Worm (Caenorhabditis elegans) whole organism, dauer: ENCODE measurements around the gene F17A9.4.

Experiments
- unc-62 ChIP-seq: sonication (generic microtip); optimal IDR thresholded peaks from 2 replicates; lab custom pipeline; 2017; ENCODE audit warnings: missing biosample characterization, missing genetic modification reagents, missing genetic modification characterization

Gene F17A9.4

DNA sequence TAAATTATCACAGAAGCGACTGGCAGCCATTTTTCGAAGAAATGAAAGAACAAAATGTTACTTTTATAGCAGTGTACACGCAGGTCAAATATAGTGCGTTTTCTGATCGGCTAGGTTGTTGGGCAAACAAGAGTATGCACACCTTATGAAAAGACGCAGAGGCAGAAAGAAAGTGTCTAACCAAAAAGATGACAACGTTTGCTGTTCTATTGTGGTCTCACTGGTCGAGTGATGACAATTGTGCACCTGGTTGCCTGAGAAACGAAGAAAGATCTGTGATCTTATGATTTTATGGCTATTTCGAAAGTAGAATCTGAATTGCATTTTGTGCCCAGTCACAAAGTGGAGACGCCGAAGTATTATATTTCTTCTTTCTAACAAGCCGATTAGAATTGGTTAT lies at the start of gene F17A9.4:
TSS of gene F17A9.4 (minus strand) at position 97 of the 400 bp plus-strand sequence.
- TF ChIP-seq unc-62 (GFP tag; lab: Kevin White, UChicago): no peak

DNA sequence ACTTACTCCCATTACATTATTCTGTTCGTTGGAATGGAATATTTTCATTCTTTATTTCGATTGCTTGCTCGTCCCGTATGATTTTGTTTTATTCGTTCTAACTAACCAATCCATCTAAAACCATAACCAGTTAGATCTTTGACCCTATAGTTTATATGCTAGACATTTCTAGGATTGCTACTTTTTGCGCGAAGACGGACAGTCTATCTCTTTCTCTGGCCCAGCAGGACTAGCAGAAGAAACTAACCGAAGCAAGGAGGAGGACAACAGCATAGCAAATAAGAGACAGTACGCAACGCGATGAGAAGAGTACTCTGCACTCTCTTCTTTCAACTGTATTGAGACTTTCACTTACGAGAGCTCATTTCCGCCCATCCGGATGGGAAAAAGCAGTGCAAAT lies 27.7 kb upstream of the F17A9.4 start:
- TF ChIP-seq unc-62 (GFP tag; lab: Kevin White, UChicago): no peak

DNA sequence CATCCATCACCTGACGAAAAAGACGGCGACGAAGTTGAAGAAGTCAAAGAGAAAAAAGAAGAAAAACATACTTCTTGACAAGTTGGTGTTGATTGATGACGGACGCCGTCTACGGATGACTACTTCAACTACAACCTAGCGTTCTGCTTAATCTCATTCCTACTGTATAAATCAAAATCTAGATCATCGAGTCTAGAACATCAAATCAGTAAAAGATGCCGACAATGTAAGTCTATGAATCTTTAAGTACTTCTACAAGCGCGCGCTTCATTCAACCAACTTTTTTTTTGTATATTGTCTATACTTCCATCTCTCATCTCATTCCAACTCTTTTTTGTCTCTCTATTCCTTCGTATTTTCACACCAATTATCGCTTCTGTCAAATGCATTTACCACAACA lies 25.0 kb upstream of the F17A9.4 start:
- no peak for TF ChIP-seq unc-62 (GFP tag; lab: Kevin White, UChicago)

DNA sequence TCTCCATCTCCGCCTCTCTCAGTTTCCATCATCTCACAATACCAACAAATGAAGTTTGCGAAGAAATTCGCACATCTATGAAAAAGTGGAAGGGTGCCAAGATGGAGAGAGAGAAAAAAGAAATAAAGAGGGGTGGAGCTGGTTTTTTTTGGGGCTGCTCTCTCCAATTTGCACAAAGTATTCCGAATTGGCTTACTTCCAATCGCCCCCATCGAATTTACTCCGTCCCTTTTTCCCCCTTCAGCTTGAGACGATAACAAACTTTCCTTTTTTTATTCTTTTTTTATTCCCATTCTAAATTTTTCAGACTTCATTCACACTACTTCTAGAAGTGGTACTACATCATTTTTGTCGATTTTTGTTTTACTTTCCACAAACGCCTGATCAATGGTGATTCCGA lies 20.7 kb upstream of the F17A9.4 start, which contains the start of gene exp-2:
TSS of gene exp-2 (plus strand) at position 301 of the 400 bp plus-strand sequence.
- TF ChIP-seq unc-62 (GFP tag; lab: Kevin White, UChicago): no peak

DNA sequence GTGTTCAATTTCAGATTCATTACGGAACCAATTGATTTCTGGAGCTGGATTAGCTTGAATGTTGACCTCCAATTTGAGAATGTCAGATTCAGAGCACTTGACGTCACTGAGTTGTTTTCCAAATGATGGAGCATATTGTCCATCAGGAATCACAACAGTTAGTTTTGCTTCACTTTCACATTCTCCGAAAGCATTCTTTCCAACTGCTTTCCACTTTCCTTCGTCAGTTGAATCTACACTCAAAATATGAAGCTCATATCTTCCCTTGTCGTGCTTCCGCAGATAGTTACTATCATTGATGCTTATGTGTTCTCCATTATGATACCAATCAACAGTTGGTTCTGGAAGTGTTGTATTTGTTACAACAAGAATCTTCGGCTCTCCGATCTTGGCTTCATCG lies 17.9 kb upstream of the F17A9.4 start:
- TF ChIP-seq unc-62 (GFP tag; lab: Kevin White, UChicago): no peak

DNA sequence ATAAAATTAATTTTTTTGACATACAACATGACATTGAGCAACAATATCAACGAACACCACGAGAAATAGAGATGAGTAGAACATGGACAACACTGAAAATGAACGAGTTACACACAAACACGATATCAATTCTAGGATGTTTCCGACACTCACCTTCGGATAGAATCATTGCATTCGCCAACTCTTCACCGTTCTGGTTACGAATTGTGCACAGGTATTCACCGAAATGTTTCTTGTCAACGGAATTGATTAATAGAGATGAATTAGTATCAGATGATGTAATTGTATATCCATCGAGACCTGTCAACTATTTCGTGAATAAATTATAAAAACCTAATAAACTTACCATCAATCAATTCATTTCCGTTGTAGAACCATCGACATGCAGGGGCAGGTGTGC lies 11.2 kb upstream of the F17A9.4 start:
- no peak for TF ChIP-seq unc-62 (GFP tag; lab: Kevin White, UChicago)

DNA sequence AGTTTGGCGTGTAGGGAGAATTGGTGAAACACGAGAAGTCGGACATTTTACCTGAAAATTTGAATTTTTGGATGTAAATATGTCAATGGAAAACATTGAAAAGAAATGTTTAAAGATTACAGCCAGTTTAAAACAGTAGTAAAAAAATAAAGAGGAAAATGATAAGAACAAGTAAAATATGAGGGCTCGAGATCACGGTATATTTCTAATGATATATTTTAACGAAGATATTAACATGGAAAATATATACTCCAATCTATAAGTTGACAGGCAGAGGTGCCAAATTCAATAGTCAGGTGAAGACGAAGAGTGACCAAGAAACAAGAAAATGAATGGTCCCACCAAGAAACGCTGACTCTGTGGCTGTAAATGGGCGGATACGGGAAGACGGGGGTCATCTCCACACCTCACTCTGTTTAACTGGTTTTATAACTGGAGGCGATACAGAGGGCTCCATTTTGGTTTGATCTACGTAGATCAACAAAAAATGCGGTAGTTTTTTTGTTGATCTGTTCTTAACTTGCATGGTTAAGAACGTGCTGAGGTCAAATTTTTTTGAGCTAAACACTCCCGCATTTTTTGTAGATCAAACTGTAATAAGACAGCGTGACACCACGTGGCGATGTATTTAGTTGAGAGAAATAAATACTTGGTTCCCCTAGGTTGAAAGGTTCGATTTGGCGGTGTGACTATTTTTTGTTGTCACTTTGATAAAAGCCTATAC lies 9.9 kb upstream of the F17A9.4 start, which contains the start of gene ceh-49:
TSS of gene ceh-49 (minus strand) at position 51 of the 724 bp plus-strand sequence.
- TF ChIP-seq unc-62 (GFP tag; lab: Kevin White, UChicago): no peak

DNA sequence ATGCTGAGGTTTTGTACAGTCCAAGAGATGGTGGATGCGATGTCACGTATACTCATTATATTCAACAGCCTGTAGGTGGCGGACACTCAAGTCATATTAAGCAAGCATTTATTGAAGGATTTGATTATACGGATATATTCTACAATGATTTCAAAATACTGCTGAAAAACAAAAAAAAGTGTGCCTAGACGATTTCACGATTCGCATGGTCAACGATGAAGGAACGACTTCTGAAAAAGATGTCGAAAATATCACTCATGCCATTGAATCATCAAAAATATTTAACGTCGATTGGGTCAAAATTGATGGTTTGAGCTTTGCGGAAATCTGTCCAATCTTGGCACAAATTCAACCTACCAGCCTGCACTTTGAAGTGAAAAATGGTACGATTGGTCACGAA lies 6.6 kb upstream of the F17A9.4 start:
- no peak for TF ChIP-seq unc-62 (GFP tag; lab: Kevin White, UChicago)

DNA sequence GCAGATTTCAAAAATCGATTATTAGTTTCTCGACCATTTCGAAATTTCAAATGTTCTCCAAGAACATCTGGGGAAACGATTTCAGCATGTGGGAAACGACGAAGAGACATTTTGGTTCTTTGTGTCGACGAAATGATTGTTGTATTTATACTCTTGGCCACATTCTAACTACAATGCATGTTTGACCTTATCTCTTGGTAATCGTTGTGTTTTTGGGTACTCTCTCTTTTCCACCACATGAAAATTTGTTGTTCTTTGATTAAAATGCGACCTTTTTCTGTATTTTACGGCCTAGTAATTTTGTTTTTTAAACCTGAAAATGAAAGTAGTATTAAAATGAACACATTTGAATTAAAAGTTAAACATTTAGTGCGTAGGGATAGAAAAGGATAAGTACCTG lies 2.4 kb upstream of the F17A9.4 start, which contains the start of gene F17A9.5:
TSS of gene F17A9.5 (minus strand) at position 175 of the 400 bp plus-strand sequence.
- TF ChIP-seq unc-62 (GFP tag; lab: Kevin White, UChicago): no peak

DNA sequence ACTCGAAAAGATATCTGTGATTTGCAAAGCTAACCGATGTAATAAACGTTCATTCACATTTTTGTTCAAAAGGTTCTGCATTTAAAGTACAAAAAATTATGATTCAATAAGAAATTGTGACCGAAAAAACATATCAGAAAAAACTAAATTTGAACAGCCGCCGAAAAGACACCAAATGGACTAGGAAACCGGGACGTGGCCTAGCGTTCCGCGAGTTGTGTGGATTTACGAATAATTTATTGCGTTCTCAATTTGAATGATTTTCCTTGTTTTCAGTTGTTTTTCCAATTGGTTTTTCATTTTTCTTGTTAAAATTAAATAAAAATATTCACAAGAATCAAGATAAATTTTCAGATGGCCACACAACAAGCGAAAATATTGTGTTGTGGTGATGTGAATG lies 3.0 kb downstream of the F17A9.4 start, which contains the start of gene cwf-19L1:
TSS of gene cwf-19L1 (plus strand) at position 355 of the 400 bp plus-strand sequence.
- TF ChIP-seq unc-62 (GFP tag; lab: Kevin White, UChicago): no peak

DNA sequence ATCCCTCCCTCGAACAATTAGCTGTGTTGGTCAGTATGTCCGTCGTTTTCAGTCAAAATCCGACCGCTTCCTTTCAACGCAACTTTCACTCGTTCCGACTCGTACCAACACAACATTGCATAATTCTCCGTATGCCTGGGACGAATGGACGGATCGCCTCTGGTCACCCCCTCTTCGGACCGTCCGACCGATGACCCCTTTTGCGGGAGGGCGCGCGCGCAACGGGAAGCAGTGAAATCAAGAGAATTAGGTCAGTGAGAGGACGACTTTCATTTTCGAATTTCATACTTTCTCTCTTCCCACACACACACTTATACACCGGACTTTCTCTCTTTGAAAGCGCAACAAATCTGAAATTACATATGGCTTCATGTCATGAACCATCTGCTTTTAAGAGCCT lies 5.1 kb downstream of the F17A9.4 start, which contains the start of gene atf-8:
TSS of gene atf-8 (plus strand) at position 234 of the 400 bp plus-strand sequence.
- TF ChIP-seq unc-62 (GFP tag; lab: Kevin White, UChicago): no peak

DNA sequence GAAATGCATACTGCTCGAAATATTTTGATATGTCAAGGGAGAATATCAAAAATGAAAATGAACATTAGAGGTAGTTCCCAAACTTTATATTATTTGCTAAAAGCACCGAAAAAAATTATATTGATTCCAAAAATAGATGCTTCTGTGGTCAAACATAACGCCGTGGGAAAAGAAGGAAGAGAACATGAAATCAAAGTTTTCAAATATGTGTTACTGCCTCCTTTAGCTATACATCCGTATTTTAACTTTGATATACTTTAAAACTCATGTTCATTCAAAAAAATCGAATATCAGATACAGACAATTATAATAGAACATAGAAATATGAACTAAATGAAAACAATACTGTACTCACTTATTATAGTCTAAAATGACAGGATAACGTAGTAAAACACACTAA lies 7.0 kb downstream of the F17A9.4 start, which contains the start of gene Y38A10A.11:
TSS of gene Y38A10A.11 (minus strand) at position 101 of the 400 bp plus-strand sequence.
- no peak for TF ChIP-seq unc-62 (GFP tag; lab: Kevin White, UChicago)

DNA sequence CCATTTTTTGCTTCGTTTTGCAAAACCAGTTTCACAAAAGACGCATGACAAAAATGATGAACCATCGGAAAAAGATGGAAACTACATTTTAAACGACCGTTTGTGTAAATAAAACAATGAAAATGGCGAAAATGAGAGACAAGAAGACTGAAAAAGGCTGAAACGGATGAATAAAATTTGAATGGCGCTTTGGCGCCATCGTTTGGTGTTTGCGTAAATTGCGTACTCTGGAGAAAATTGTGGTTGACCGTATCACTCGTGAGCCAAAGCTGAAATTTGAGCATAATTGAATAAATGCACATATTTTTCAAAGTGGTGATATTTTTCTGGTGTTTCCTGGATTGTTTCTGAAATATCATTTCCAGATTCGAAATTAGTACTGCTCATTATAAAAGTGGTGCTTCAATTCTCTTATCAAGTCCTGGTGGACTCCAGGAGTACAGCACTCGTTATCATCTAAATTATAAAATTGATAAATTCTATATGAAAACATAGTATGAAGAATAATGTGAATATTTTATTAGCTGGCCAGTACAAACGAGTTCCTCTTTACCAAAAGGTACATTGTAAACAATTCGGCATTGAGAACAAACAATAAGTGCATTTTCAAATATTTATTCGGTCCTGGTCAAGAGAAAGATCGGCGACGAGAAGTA lies 9.1 kb downstream of the F17A9.4 start:
- no peak for TF ChIP-seq unc-62 (GFP tag; lab: Kevin White, UChicago)

DNA sequence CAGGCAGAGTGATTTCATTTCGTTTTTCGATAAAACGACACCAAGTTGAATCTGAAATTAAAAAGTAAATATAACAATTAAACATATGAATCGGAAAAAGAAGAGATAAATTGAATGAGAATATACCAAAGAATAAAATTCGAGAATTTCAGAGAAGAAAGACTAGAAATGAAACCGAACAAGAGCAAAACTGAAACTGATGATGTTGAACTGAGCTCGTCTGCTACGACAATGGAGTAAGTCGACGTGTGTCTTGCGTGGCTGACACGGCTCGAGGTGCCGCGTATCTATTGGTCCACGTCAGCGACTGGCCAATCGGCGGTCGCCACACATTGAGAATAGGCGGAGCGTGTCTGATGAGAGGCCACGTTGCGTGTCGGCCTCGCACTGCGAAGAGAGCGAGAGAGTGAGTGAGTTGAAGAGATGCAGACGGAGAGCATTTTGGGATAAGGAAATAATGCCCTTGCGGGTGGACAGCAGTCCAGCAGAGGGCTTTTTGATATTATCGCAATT lies 9.9 kb downstream of the F17A9.4 start, which contains the start of gene crt-1:
TSS of gene crt-1 (minus strand) at position 51 of the 513 bp plus-strand sequence.
- no peak for TF ChIP-seq unc-62 (GFP tag; lab: Kevin White, UChicago)

DNA sequence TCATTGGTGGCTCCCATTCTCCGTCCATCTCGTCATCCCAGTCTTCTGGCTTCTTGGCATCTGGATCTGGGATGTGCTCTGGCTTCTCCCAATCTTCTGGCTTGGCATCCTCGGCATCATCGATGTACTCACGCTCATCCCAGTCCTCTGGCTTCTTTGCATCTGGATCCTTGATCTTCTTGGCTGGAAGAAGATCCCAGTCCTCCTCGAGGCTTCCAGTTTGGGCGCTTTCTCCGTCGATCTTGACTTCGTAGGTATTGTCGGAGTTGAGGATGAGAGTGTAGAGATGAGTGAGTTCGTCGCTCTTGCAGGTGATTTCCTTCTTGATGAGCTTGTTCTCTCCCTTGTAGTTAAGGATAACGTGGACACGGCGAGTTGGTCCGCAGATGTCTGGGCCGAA lies 10.8 kb downstream of the F17A9.4 start:
- no peak for TF ChIP-seq unc-62 (GFP tag; lab: Kevin White, UChicago)

DNA sequence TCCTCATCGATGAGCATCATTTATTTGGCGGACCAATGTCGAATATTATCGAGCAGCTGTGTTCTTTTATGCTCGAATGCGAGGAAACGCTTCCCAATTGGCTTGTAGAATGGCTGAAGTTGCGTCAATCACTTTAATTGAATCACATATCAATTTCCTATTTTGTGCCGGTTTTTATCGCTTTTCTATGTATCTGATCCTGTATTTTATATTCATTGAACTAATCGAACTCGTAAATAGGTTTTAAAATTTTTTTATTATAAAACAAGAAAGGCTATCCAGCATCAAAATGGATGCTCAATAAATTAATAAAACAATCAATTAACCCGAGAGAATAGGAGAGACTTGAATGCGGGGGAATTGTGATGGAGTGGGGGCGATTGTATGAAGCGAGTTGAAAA lies 11.7 kb downstream of the F17A9.4 start:
- no peak for TF ChIP-seq unc-62 (GFP tag; lab: Kevin White, UChicago)
